Fruit fly (Drosophila melanogaster) whole organism, embryonic: ENCODE results near the gene CG33640.

Source experiments
- Abd-B ChIP-seq: fragments of 200-800 bp; sonication (Bioruptor generic); optimal IDR thresholded peaks from 2 replicates; lab custom pipeline; 2018; ENCODE audit warnings: missing biosample characterization, mild to moderate bottlenecking, missing genetic modification characterization, moderate library complexity
- CG10366 ChIP-seq: fragments of 200-800 bp; sonication (Bioruptor generic); IDR thresholded peaks from 2 replicates; pipeline ENCODE4 v1.3.6; 2022; ENCODE audit warnings: missing biosample characterization, missing genetic modification characterization
- CG10959 ChIP-seq: fragments of 200-800 bp; sonication (Bioruptor generic); IDR thresholded peaks from 2 replicates; pipeline ENCODE4 v1.3.6; 2022; ENCODE audit warnings: missing biosample characterization, missing genetic modification characterization
- CG15269 ChIP-seq: fragments of 200-800 bp; sonication (Bioruptor generic); optimal IDR thresholded peaks from 2 replicates; lab custom pipeline; 2018; ENCODE audit warnings: missing biosample characterization, mild to moderate bottlenecking, missing genetic modification characterization, moderate library complexity
- CG17802 ChIP-seq: fragments of 200-800 bp; sonication (Bioruptor generic); optimal IDR thresholded peaks from 2 replicates; lab custom pipeline; 2018; ENCODE audit warnings: missing biosample characterization, mild to moderate bottlenecking, missing genetic modification characterization, moderate library complexity
- CG18619 ChIP-seq: fragments of 200-800 bp; sonication (Bioruptor generic); optimal IDR thresholded peaks from 3 replicates; lab custom pipeline; 2017; ENCODE audit warnings: missing biosample characterization, mild to moderate bottlenecking, missing genetic modification characterization
- CG33557 ChIP-seq: fragments of 200-800 bp; sonication (Bioruptor generic); optimal IDR thresholded peaks from 2 replicates; lab custom pipeline; 2019; ENCODE audit warnings: missing biosample characterization, mild to moderate bottlenecking, missing genetic modification characterization, moderate library complexity
- CG4360 ChIP-seq: fragments of 200-800 bp; sonication (Bioruptor generic); IDR thresholded peaks from 2 replicates; pipeline ENCODE4 v1.3.6; 2022; ENCODE audit warnings: missing biosample characterization, missing genetic modification characterization
- CG6765 ChIP-seq: fragments of 200-800 bp; sonication (Bioruptor generic); optimal IDR thresholded peaks from 3 replicates; lab custom pipeline; 2017; ENCODE audit warnings: missing biosample characterization, mild to moderate bottlenecking, missing genetic modification characterization
- CG8765 ChIP-seq: fragments of 200-800 bp; sonication (Bioruptor generic); IDR thresholded peaks from 2 replicates; pipeline ENCODE4 v1.3.6; 2022; ENCODE audit warnings: missing biosample characterization, missing genetic modification characterization
- Dip2 ChIP-seq: fragments of 200-800 bp; sonication (Bioruptor generic); IDR thresholded peaks from 2 replicates; pipeline ENCODE4 v1.3.6; 2022; ENCODE audit warnings: missing biosample characterization, missing genetic modification characterization
- Dll ChIP-seq: fragments of 200-800 bp; sonication (Bioruptor generic); IDR thresholded peaks from 4 replicates; pipeline ENCODE4 v1.3.6; 2022; ENCODE audit warnings: missing biosample characterization, missing genetic modification characterization; ENCODE audit not compliant: partially characterized antibody
- E2f1 ChIP-seq: fragments of 200-800 bp; sonication (Bioruptor generic); IDR thresholded peaks from 2 replicates; pipeline ENCODE4 v1.3.6; 2022; ENCODE audit warnings: missing biosample characterization, missing genetic modification characterization
- Elba2 ChIP-seq: fragments of 200-800 bp; sonication (Bioruptor generic); optimal IDR thresholded peaks from 3 replicates; lab custom pipeline; 2016; ENCODE audit warnings: missing biosample characterization, missing genetic modification characterization
- H2.0 ChIP-seq: fragments of 200-800 bp; sonication (Bioruptor generic); IDR thresholded peaks from 2 replicates; pipeline ENCODE4 v1.3.6; 2022; ENCODE audit warnings: missing biosample characterization, missing genetic modification characterization
- HHEX ChIP-seq: fragments of 200-800 bp; sonication (Bioruptor generic); optimal IDR thresholded peaks from 3 replicates; lab custom pipeline; 2017; ENCODE audit warnings: missing biosample characterization, mild to moderate bottlenecking, missing genetic modification characterization, missing genetic modification reagents
- Med ChIP-seq: fragments of 200-800 bp; sonication (Bioruptor generic); peaks from one replicate; lab custom pipeline; 2016; ENCODE audit warnings: missing biosample characterization, missing genetic modification characterization, mild to moderate bottlenecking, inconsistent platforms, moderate library complexity
- Myb ChIP-seq: fragments of 200-800 bp; sonication (Bioruptor generic); optimal IDR thresholded peaks from 2 replicates; lab custom pipeline; 2016; ENCODE audit warnings: missing biosample characterization, missing genetic modification characterization
- Nf-YA ChIP-seq: fragments of 200-800 bp; sonication (Bioruptor generic); IDR thresholded peaks from 2 replicates; pipeline ENCODE4 v1.3.6; 2022; ENCODE audit warnings: missing biosample characterization, missing genetic modification characterization
- Nf-YC ChIP-seq: fragments of 200-800 bp; optimal IDR thresholded peaks from 3 replicates; lab custom pipeline; 2019; ENCODE audit warnings: missing biosample characterization, mild to moderate bottlenecking, missing genetic modification characterization, moderate library complexity
- Optix ChIP-seq: fragments of 200-800 bp; sonication (Bioruptor generic); IDR thresholded peaks from 3 replicates; pipeline ENCODE4 v1.3.6; 2022; ENCODE audit warnings: missing biosample characterization, missing genetic modification characterization
- Scr ChIP-seq: fragments of 200-800 bp; sonication (Bioruptor generic); IDR thresholded peaks from 2 replicates; pipeline ENCODE4 v1.3.6; 2022; ENCODE audit warnings: missing biosample characterization, missing genetic modification characterization; ENCODE audit not compliant: partially characterized antibody
- Tbp ChIP-seq: fragments of >200 bp; optimal IDR thresholded peaks from 2 replicates; lab custom pipeline; 2018; ENCODE audit warnings: missing biosample characterization, missing genetic modification characterization
- Vsx1 ChIP-seq: fragments of 200-800 bp; sonication (Bioruptor generic); optimal IDR thresholded peaks from 2 replicates; lab custom pipeline; 2017; ENCODE audit warnings: missing biosample characterization, mild to moderate bottlenecking, missing genetic modification characterization, missing genetic modification reagents
- ab ChIP-seq: fragments of 200-800 bp; sonication (Bioruptor generic); optimal IDR thresholded peaks from 2 replicates; lab custom pipeline; 2016; ENCODE audit warnings: missing biosample characterization, missing genetic modification characterization
- chn ChIP-seq: fragments of 200-800 bp; sonication (Bioruptor generic); optimal IDR thresholded peaks from 2 replicates; lab custom pipeline; 2016; ENCODE audit warnings: missing biosample characterization, missing genetic modification characterization
- ci ChIP-seq: fragments of 200-800 bp; sonication (Bioruptor generic); IDR thresholded peaks from 3 replicates; pipeline ENCODE4 v1.3.6; 2022; ENCODE audit warnings: missing biosample characterization, missing genetic modification characterization
- dimm ChIP-seq: fragments of 200-800 bp; sonication (Bioruptor generic); IDR thresholded peaks from 2 replicates; pipeline ENCODE4 v1.3.6; 2022; ENCODE audit warnings: missing biosample characterization, missing genetic modification characterization
- fd102C ChIP-seq: fragments of 200-800 bp; sonication (Bioruptor generic); optimal IDR thresholded peaks from 2 replicates; lab custom pipeline; 2018; ENCODE audit warnings: missing biosample characterization, mild to moderate bottlenecking, missing genetic modification characterization, moderate library complexity
- fd3F ChIP-seq: fragments of 200-800 bp; sonication (Bioruptor generic); optimal IDR thresholded peaks from 2 replicates; lab custom pipeline; 2018; ENCODE audit warnings: missing biosample characterization, mild to moderate bottlenecking, missing genetic modification characterization, moderate library complexity
- gem ChIP-seq: fragments of 200-800 bp; sonication (Bioruptor generic); optimal IDR thresholded peaks from 2 replicates; lab custom pipeline; 2019; ENCODE audit warnings: missing biosample characterization, mild to moderate bottlenecking, missing genetic modification characterization, moderate library complexity
- gro ChIP-seq: fragments of 200-800 bp; sonication (Bioruptor generic); optimal IDR thresholded peaks from 2 replicates; lab custom pipeline; 2016; ENCODE audit warnings: missing biosample characterization, missing genetic modification characterization
- klu ChIP-seq: fragments of 200-800 bp; sonication (Bioruptor generic); IDR thresholded peaks from 2 replicates; pipeline ENCODE4 v1.3.6; 2022; ENCODE audit warnings: missing biosample characterization, missing genetic modification characterization
- knrl ChIP-seq: fragments of 200-800 bp; sonication (Bioruptor generic); IDR thresholded peaks from 3 replicates; pipeline ENCODE4 v1.3.6; 2022; ENCODE audit warnings: missing biosample characterization, missing genetic modification characterization; ENCODE audit not compliant: partially characterized antibody
- maf-S ChIP-seq: fragments of 200-800 bp; sonication (Bioruptor generic); optimal IDR thresholded peaks from 2 replicates; lab custom pipeline; 2016; ENCODE audit warnings: missing biosample characterization, missing genetic modification characterization
- odd ChIP-seq: fragments of 200-800 bp; sonication (Bioruptor generic); optimal IDR thresholded peaks from 2 replicates; lab custom pipeline; 2017; ENCODE audit warnings: missing biosample characterization, mild to moderate bottlenecking, missing genetic modification characterization
- org-1 ChIP-seq: fragments of 200-800 bp; sonication (Bioruptor generic); optimal IDR thresholded peaks from 2 replicates; lab custom pipeline; 2017; ENCODE audit warnings: missing biosample characterization, missing genetic modification characterization
- prd ChIP-seq, 3 experiments: fragments of >200 bp in 2 of 3; fragments of 200-800 bp in 1 of 3; sonication (Bioruptor generic) in 1 of 3; optimal IDR thresholded peaks in 2 of 3; IDR thresholded peaks in 1 of 3; 2 replicates in 2 of 3; 3 replicates in 1 of 3; pipeline versions ENCODE4 v1.3.6 to Lab custom; 2017 to 2022; ENCODE audit warnings: missing biosample characterization in 1 of 3, missing genetic modification characterization in 1 of 3
- psq ChIP-seq: fragments of 200-800 bp; sonication (Bioruptor generic); optimal IDR thresholded peaks from 2 replicates; lab custom pipeline; 2017; ENCODE audit warnings: missing biosample characterization, missing genetic modification characterization
- salm ChIP-seq: fragments of 200-800 bp; sonication (Bioruptor generic); optimal IDR thresholded peaks from 2 replicates; lab custom pipeline; 2018; ENCODE audit warnings: missing biosample characterization, mild to moderate bottlenecking, missing genetic modification characterization
- sens ChIP-seq: fragments of 200-800 bp; sonication (Bioruptor generic); peaks from one replicate; lab custom pipeline; 2016; ENCODE audit warnings: missing biosample characterization, missing genetic modification characterization
- sens-2 ChIP-seq: fragments of 200-800 bp; sonication (Bioruptor generic); IDR thresholded peaks from 2 replicates; pipeline ENCODE4 v1.3.6; 2022; ENCODE audit warnings: missing biosample characterization, missing genetic modification characterization
- seq ChIP-seq: fragments of 200-800 bp; sonication (Bioruptor generic); IDR thresholded peaks from 2 replicates; pipeline ENCODE4 v1.3.6; 2022; ENCODE audit warnings: missing biosample characterization, missing genetic modification characterization
- slbo ChIP-seq: fragments of 200-800 bp; sonication (Bioruptor generic); IDR thresholded peaks from 2 replicates; pipeline ENCODE4 v1.3.6; 2022; ENCODE audit warnings: missing biosample characterization, missing genetic modification characterization
- ssp ChIP-seq: fragments of 200-800 bp; sonication (Bioruptor generic); IDR thresholded peaks from 2 replicates; pipeline ENCODE4 v1.3.6; 2022; ENCODE audit warnings: missing biosample characterization, missing genetic modification characterization
- unc-4 ChIP-seq: fragments of 200-800 bp; sonication (Bioruptor generic); IDR thresholded peaks from 2 replicates; pipeline ENCODE4 v1.3.6; 2022; ENCODE audit warnings: missing biosample characterization, missing genetic modification characterization; ENCODE audit not compliant: partially characterized antibody
- vfl ChIP-seq: fragments of 200-800 bp; sonication (Bioruptor generic); optimal IDR thresholded peaks from 2 replicates; lab custom pipeline; 2016; ENCODE audit warnings: missing biosample characterization, missing genetic modification characterization

CG33640 gene

DNA sequence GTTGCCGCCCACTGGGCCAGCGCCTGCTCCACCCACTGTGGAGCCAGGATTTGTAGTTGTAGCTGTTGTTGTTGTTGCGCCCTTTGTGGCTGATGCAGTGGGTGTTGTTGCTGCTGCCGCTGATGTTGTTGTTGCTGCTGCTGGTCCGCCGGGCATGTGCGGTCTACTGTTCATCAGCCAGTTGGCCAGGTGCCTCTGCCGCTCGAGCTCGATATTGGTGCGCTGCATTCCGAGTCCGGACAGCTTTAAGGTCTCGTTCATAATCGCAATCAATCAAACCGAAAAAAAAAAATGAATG is 14.7 kb upstream of the CG33640 start:
- TF ChIP-seq E2f1 (GFP tag; lab: Robert Waterston, UW) (no peak), chn (GFP tag; lab: Kevin White, UChicago) (peak; percentile 34), unc-4 (GFP tag; lab: Robert Waterston, UW) (0 out of 2 replicates have a peak, but pooled peaks have one; percentile 12), CG4360 (GFP tag; lab: Robert Waterston, UW) (peak; percentile 95), Dll (GFP tag; lab: Robert Waterston, UW) (0 out of 4 replicates have a peak, but pooled peaks have one; percentile 49), klu (0 out of 2 replicates have a peak, but pooled peaks have one; percentile 8), maf-S (GFP tag; lab: Kevin White, UChicago) (no peak), HHEX (GFP tag; lab: Kevin White, UChicago) (no peak), Med (GFP tag; lab: Kevin White, UChicago) (peak; percentile 76), CG10959 (GFP tag; lab: Robert Waterston, UW) (0 out of 2 replicates have a peak, but pooled peaks have one; percentile 29), Scr (GFP tag; lab: Robert Waterston, UW) (0 out of 2 replicates have a peak, but pooled peaks have one; percentile 6), knrl (0 out of 3 replicates have a peak, but pooled peaks have one; percentile 7), sens (GFP tag; lab: Kevin White, UChicago) (peak; percentile 71)

DNA sequence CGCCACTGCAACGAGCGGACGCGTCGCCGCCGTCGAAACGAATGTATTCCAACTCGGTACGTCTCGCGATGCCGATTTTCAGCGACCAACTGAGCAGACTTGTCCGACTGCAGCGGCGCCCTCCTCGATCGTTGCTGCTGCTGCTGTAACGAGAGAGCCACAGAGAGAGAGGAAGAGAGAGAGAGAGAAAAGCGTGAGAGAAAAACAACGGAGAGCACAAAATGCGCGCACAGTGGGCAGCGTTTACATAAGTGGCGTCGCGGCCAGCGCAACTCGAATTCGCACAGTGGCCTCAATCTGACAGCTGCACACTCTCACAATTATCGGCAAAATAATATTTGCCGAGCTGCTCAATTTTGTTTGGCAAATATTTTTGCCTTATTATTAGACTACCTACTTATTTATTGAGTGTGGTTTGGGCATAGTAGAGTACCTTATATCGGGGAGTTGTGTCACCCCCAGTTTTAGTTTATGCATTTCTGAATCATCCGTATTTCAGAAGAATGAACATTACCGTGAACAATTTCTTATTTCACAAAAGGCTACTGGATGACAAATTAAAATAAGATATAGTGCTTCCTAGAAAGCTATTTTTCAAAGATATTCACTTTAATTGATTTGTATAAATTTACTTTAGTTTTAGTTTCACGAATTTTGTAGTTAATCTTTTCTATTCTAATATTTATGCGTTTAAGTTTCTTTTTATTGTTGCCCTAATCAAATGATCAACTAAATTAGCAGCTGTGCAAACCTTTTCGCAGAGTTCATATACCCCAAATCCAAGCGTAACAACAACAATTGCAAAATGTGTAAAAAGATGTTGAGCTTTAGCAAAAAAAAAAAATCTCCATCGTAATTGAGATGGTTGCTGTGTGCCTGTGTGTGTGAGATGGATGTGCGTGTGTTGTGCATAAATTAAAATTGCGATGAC is 14.0 kb upstream of the CG33640 start:
- TF ChIP-seq CG10366 (GFP tag; lab: Robert Waterston, UW) (peak; percentile 66), vfl (peak; percentile 35), Myb (peak; percentile 36), CG15269 (tag; lab: Kevin White, UChicago) (peak; percentile 43), seq (GFP tag; lab: Robert Waterston, UW) (peak; percentile 61; the same call in 1 of the 2 replicates), dimm (GFP tag; lab: Robert Waterston, UW) (no peak), Dip2 (GFP tag; lab: Robert Waterston, UW) (no peak), Optix (peak; percentile 60; the same call in 2 of the 3 replicates), fd102C (GFP tag; lab: Kevin White, UChicago) (peak; percentile 26), H2.0 (GFP tag; lab: Robert Waterston, UW) (peak; percentile 51; the same call in 1 of the 2 replicates), fd3F (GFP tag; lab: Kevin White, UChicago) (peak; percentile 39), Vsx1 (GFP tag; lab: Kevin White, UChicago) (no peak), Elba2 (GFP tag; lab: Kevin White, UChicago) (no peak), salm (no peak), prd (optimal IDR thresholded peaks at IDR 0.05; lab: Kevin White, UChicago) (no peak), prd (GFP tag; IDR thresholded peaks at IDR 0.05; lab: Robert Waterston, UW) (peak; percentile 77), ssp (GFP tag; lab: Robert Waterston, UW) (peak; percentile 34; the same call in 1 of the 2 replicates), gem (tag; lab: Kevin White, UChicago) (peak; percentile 69), ab (peak; percentile 9), CG18619 (peak; percentile 70), CG8765 (GFP tag; lab: Robert Waterston, UW) (no peak), Nf-YC (tag; lab: Kevin White, UChicago) (peak; percentile 43), CG33557 (GFP tag; lab: Kevin White, UChicago) (peak; percentile 14), gro (peak; percentile 72), slbo (peak; percentile 89), Tbp (GFP tag; lab: Kevin White, UChicago) (no peak), org-1 (GFP tag; lab: Kevin White, UChicago) (peak; percentile 52), sens-2 (GFP tag; lab: Robert Waterston, UW) (no peak), odd (GFP tag; lab: Kevin White, UChicago) (no peak), ci (peak; percentile 84), CG17802 (tag; lab: Kevin White, UChicago) (peak; percentile 2), Abd-B (GFP tag; lab: Kevin White, UChicago) (peak; percentile 13), psq (GFP tag; lab: Kevin White, UChicago) (peak; percentile 35), CG6765 (GFP tag; lab: Kevin White, UChicago) (peak; percentile 34), Nf-YA (GFP tag; lab: Robert Waterston, UW) (no peak)
